Worm (Caenorhabditis elegans): ENCODE data around the gene C28D4.8.
"Not testable (repeated sequence)": the region's sequence is repeated elsewhere in the genome, so short reads cannot be mapped to it uniquely, and the experiment has no call there.

DNA sequence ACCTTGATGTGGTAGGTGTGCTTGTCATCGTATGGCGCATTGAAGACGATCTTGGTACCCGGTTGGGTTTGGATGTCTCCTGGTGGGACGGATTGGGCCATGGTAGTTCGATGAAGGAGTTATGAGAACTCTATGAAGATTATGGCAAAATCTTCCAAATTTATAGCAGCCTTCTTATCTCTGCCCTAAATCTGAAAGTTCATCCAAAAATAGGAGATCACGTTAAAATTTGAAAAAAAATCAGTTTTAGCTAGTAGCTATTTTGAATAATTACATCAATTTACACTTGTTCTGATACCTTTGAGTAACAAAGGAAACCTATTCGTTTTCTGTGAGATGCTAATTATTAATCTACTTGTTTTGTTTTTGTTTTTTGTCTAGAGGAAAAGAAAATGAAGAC, 18.8 kb upstream of the C28D4.8 start, which contains the start of gene msp-79:
- not testable (repeated sequence) for TF ChIP-seq unc-62 (GFP tag; optimal IDR thresholded peaks at IDR 0.05); nhr-11 (tag; optimal IDR thresholded peaks at IDR 0.05); mdl-1 (tag; optimal IDR thresholded peaks at IDR 0.05); dpl-1 (GFP tag; optimal IDR thresholded peaks at IDR 0.05)
